Fruit fly (Drosophila melanogaster): ENCODE data around the gene IFT46.

Gene IFT46

DNA sequence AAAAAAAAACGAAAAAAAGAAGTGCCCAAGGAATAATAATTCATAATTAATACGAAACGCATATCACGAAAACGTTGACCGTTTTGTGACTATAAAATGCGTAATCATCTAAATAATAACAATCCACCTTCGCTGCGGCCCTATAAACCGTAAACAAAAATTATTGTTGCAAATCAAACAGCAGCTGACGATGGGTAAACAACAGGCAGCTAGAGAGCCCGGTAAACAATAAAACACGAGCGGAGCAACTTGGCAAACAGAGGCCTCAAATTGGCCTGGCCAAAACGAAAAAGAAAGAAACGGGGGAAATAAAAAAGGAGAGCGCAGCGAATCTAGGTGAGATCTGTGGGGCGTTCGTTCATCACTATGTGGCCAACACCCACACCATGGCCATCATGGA is 48.3 kb downstream of the IFT46 start (continued):
- peak; percentile 54 for TF ChIP-seq nom (GFP tag; optimal IDR thresholded peaks at IDR 0.05)
- TF ChIP-seq CHES-1-like (GFP tag; optimal IDR thresholded peaks at IDR 0.05): peak; percentile 73
- TF ChIP-seq PHDP (tag; optimal IDR thresholded peaks at IDR 0.05): peak; percentile 67
- peak; percentile 34 for TF ChIP-seq emc (GFP tag; optimal IDR thresholded peaks at IDR 0.05)
- no peak for TF ChIP-seq esg (GFP tag; conservative IDR thresholded peaks at IDR 0.05)
- peak; percentile 16 for TF ChIP-seq CG17385 (GFP tag; optimal IDR thresholded peaks at IDR 0.05)
- no peak for TF ChIP-seq peb (GFP tag; IDR thresholded peaks at IDR 0.05)
- peak; percentile 11 for TF ChIP-seq bcd (GFP tag; optimal IDR thresholded peaks at IDR 0.05)
- no peak for TF ChIP-seq Trl (optimal IDR thresholded peaks at IDR 0.05)
- TF ChIP-seq Trl (GFP tag; optimal IDR thresholded peaks at IDR 0.05): peak; percentile 62
- no peak for TF ChIP-seq ase (GFP tag; IDR thresholded peaks at IDR 0.05)
- TF ChIP-seq CG31441 (GFP tag; IDR thresholded peaks at IDR 0.05): no peak
- no peak for TF ChIP-seq CG18262 (tag; optimal IDR thresholded peaks at IDR 0.05)
- no peak for TF ChIP-seq unc-4 (GFP tag; IDR thresholded peaks at IDR 0.05; ENCODE audit: partially characterized antibody)
- TF ChIP-seq sc (optimal IDR thresholded peaks at IDR 0.05): no peak
- TF ChIP-seq sc (GFP tag; optimal IDR thresholded peaks at IDR 0.05): no peak
- TF ChIP-seq odd (GFP tag; optimal IDR thresholded peaks at IDR 0.05): peak; percentile 32
- TF ChIP-seq CG6254 (GFP tag; optimal IDR thresholded peaks at IDR 0.05): no peak
- TF ChIP-seq CrebB (tag; optimal IDR thresholded peaks at IDR 0.05): peak; percentile 17
- peak; percentile 51 for TF ChIP-seq CG6765 (GFP tag; optimal IDR thresholded peaks at IDR 0.05)
- peak; percentile 6 for TF ChIP-seq CG13123 (GFP tag; optimal IDR thresholded peaks at IDR 0.05)
- no peak for TF ChIP-seq Blimp-1 (GFP tag; optimal IDR thresholded peaks at IDR 0.05)
- TF ChIP-seq vvl (GFP tag; IDR thresholded peaks at IDR 0.05): no peak
- no peak for TF ChIP-seq CG17328 (GFP tag; IDR thresholded peaks at IDR 0.05)
- peak; percentile 34; the same call in 1 of the 2 replicates for TF ChIP-seq E2f2 (GFP tag; IDR thresholded peaks at IDR 0.05)
- TF ChIP-seq da (GFP tag; optimal IDR thresholded peaks at IDR 0.05): peak; percentile 55
- TF ChIP-seq Stat92E (GFP tag; optimal IDR thresholded peaks at IDR 0.05): no peak
- TF ChIP-seq grau (tag; optimal IDR thresholded peaks at IDR 0.05): no peak
- TF ChIP-seq Lim3 (GFP tag; IDR thresholded peaks at IDR 0.05): no peak
- peak in 1 of 2 experiments; percentile 30 for TF ChIP-seq Hr51 (GFP tag; optimal IDR thresholded peaks at IDR 0.05)
- no peak for TF ChIP-seq danr (GFP tag; IDR thresholded peaks at IDR 0.05)
- TF ChIP-seq CG14710 (tag; optimal IDR thresholded peaks at IDR 0.05): no peak
- TF ChIP-seq maf-S (GFP tag; optimal IDR thresholded peaks at IDR 0.05): peak; percentile 49
- no peak for TF ChIP-seq ato (GFP tag; IDR thresholded peaks at IDR 0.05; ENCODE audit: partially characterized antibody)
- TF ChIP-seq tup (GFP tag; optimal IDR thresholded peaks at IDR 0.05): no peak
- TF ChIP-seq CG6683 (GFP tag; optimal IDR thresholded peaks at IDR 0.05): no peak
- no peak for TF ChIP-seq cad (GFP tag; optimal IDR thresholded peaks at IDR 0.05)
- TF ChIP-seq Kr (GFP tag; optimal IDR thresholded peaks at IDR 0.05): no peak
- TF ChIP-seq Tbp (GFP tag; optimal IDR thresholded peaks at IDR 0.05): no peak
- TF ChIP-seq CG4424 (GFP tag; optimal IDR thresholded peaks at IDR 0.05): no peak
- TF ChIP-seq CG16813 (GFP tag; IDR thresholded peaks at IDR 0.05; ENCODE audit: partially characterized antibody): no peak
- no peak for TF ChIP-seq Doc3 (GFP tag; IDR thresholded peaks at IDR 0.05; ENCODE audit: partially characterized antibody)
- no peak for TF ChIP-seq tna (GFP tag; IDR thresholded peaks at IDR 0.05; ENCODE audit: partially characterized antibody)
- TF ChIP-seq lbe (GFP tag; optimal IDR thresholded peaks at IDR 0.05): no peak
- no peak for TF ChIP-seq Hand (GFP tag; optimal IDR thresholded peaks at IDR 0.05)
- TF ChIP-seq CG10147 (GFP tag; optimal IDR thresholded peaks at IDR 0.05): peak; percentile 15
- no peak for TF ChIP-seq row (GFP tag; IDR thresholded peaks at IDR 0.05)
- no peak for TF ChIP-seq Optix (GFP tag; IDR thresholded peaks at IDR 0.05)
- TF ChIP-seq ash1 (GFP tag; optimal IDR thresholded peaks at IDR 0.05): no peak
- no peak for TF ChIP-seq sim (GFP tag; IDR thresholded peaks at IDR 0.05)
- peak; percentile 45 for TF ChIP-seq zfh2 (GFP tag; optimal IDR thresholded peaks at IDR 0.05)
